Worm (Caenorhabditis elegans) whole organism, L4 larva: ENCODE measurements around the gene F27C8.3.
"Not testable (repeated sequence)": the region's sequence is repeated elsewhere in the genome, so short reads cannot be mapped to it uniquely, and the experiment has no call there.

Experiments used
- F26F4.8 ChIP-seq: fragments of 200-800 bp; sonication (Bioruptor generic); conservative IDR thresholded peaks from 2 replicates; pipeline ENCODE4 v1.3.6; 2022; ENCODE audit warnings: missing genetic modification characterization, missing compliant biosample characterization
- F49E8.2 ChIP-seq: sonication (generic microtip); optimal IDR thresholded peaks from 2 replicates; lab custom pipeline; 2016; ENCODE audit warnings: missing compliant biosample characterization, mild to moderate bottlenecking, missing genetic modification characterization, borderline replicate concordance
- R02D3.7 ChIP-seq: fragments of 150-350 bp; sonication (generic microtip); optimal IDR thresholded peaks from 3 replicates; lab custom pipeline; 2014; ENCODE audit warnings: missing biosample characterization, missing genetic modification characterization
- T20F7.1 ChIP-seq: fragments of 200-800 bp; sonication (Bioruptor generic); optimal IDR thresholded peaks from 2 replicates; lab custom pipeline; 2018; ENCODE audit warnings: mild to moderate bottlenecking, missing genetic modification characterization, missing compliant biosample characterization
- T26A8.4 ChIP-seq: fragments of 200-800 bp; sonication (Bioruptor generic); IDR thresholded peaks from 2 replicates; pipeline ENCODE4 v1.3.6; 2022; ENCODE audit warnings: missing genetic modification characterization, missing compliant biosample characterization
- aha-1 ChIP-seq: fragments of 150-350 bp; peaks from one replicate; lab custom pipeline; 2014; ENCODE audit warnings: missing biosample characterization, missing genetic modification characterization
- cey-2 ChIP-seq: sonication (generic microtip); optimal IDR thresholded peaks from 3 replicates; lab custom pipeline; 2017; ENCODE audit warnings: missing genetic modification characterization, mild to moderate bottlenecking, missing compliant biosample characterization, antibody characterized with exemption, borderline replicate concordance; ENCODE audit not compliant: insufficient read depth
- daf-16 ChIP-seq, 3 experiments: sonication (generic microtip); optimal IDR thresholded peaks; 2 replicates each; lab custom pipeline; 2016 to 2017; ENCODE audit warnings: missing genetic modification characterization in 3 of 3, missing genetic modification reagents in 3 of 3, mild to moderate bottlenecking in 2 of 3, missing compliant biosample characterization in 2 of 3, missing biosample characterization in 1 of 3, moderate library complexity in 1 of 3
- daf-19 ChIP-seq: fragments of 200-800 bp; sonication (Bioruptor generic); conservative IDR thresholded peaks from 2 replicates; pipeline ENCODE4 v1.3.6; 2022; ENCODE audit warnings: missing genetic modification characterization, missing compliant biosample characterization
- dmd-8 ChIP-seq: fragments of 200-800 bp; sonication (Bioruptor generic); IDR thresholded peaks from 2 replicates; pipeline ENCODE4 v1.3.6; 2022; ENCODE audit warnings: missing genetic modification characterization, missing compliant biosample characterization
- dmd-9 ChIP-seq: fragments of 200-800 bp; sonication (Bioruptor generic); IDR thresholded peaks from 2 replicates; pipeline ENCODE4 v1.3.6; 2022; ENCODE audit warnings: missing genetic modification reagents, missing genetic modification characterization, missing compliant biosample characterization
- dpl-1 ChIP-seq: fragments of 150-350 bp; optimal IDR thresholded peaks from 2 replicates; lab custom pipeline; 2014; ENCODE audit warnings: missing biosample characterization, missing genetic modification reagents, missing genetic modification characterization
- duxl-1 ChIP-seq: sonication (generic microtip); optimal IDR thresholded peaks from 2 replicates; lab custom pipeline; 2016; ENCODE audit warnings: mild to moderate bottlenecking, missing genetic modification characterization, moderate library complexity, missing compliant biosample characterization; ENCODE audit not compliant: poor library complexity
- hlh-11 ChIP-seq: fragments of 200-800 bp; sonication (Bioruptor generic); optimal IDR thresholded peaks from 2 replicates; lab custom pipeline; 2018; ENCODE audit warnings: mild to moderate bottlenecking, missing genetic modification characterization, missing compliant biosample characterization
- hlh-30 ChIP-seq: sonication (generic microtip); optimal IDR thresholded peaks from 2 replicates; lab custom pipeline; 2017; ENCODE audit warnings: antibody characterized with exemption, mild to moderate bottlenecking, missing genetic modification characterization, missing compliant biosample characterization; ENCODE audit not compliant: insufficient read depth
- jun-1 ChIP-seq: fragments of 150-350 bp; optimal IDR thresholded peaks from 2 replicates; lab custom pipeline; 2014; ENCODE audit warnings: missing biosample characterization, missing genetic modification reagents, missing genetic modification characterization
- lin-29 ChIP-seq: fragments of 200-800 bp; sonication (Bioruptor generic); IDR thresholded peaks from 2 replicates; pipeline ENCODE4 v1.3.6; 2022; ENCODE audit warnings: missing genetic modification reagents, missing genetic modification characterization, missing compliant biosample characterization
- madf-5 ChIP-seq, 2 experiments: fragments of 200-800 bp; sonication (Bioruptor generic); IDR thresholded peaks; 2 replicates each; pipeline ENCODE4 v1.3.6; 2022; ENCODE audit warnings: missing compliant biosample characterization in 2 of 2, missing genetic modification characterization in 2 of 2
- mdl-1 ChIP-seq, 2 experiments: fragments of 150-350 bp in 1 of 2; sonication (generic microtip) in 1 of 2; optimal IDR thresholded peaks; 2 replicates each; lab custom pipeline; 2014 to 2017; ENCODE audit warnings: missing biosample characterization in 2 of 2, missing genetic modification characterization in 2 of 2
- mdt-29 ChIP-seq: fragments of 200-800 bp; sonication (Bioruptor generic); IDR thresholded peaks from 2 replicates; pipeline ENCODE4 v1.3.6; 2022; ENCODE audit warnings: missing genetic modification reagents, missing genetic modification characterization, missing compliant biosample characterization
- mxl-3 ChIP-seq: fragments of 200-800 bp; sonication (Bioruptor generic); optimal IDR thresholded peaks from 2 replicates; lab custom pipeline; 2018; ENCODE audit warnings: mild to moderate bottlenecking, missing genetic modification characterization, missing compliant biosample characterization
- nhr-102 ChIP-seq: sonication (generic microtip); optimal IDR thresholded peaks from 2 replicates; lab custom pipeline; 2016; ENCODE audit warnings: mild to moderate bottlenecking, missing genetic modification characterization, moderate library complexity, missing compliant biosample characterization
- nhr-25 ChIP-seq: sonication (generic microtip); optimal IDR thresholded peaks from 2 replicates; lab custom pipeline; 2017; ENCODE audit warnings: missing genetic modification characterization, mild to moderate bottlenecking, missing compliant biosample characterization, antibody characterized with exemption, moderate library complexity, borderline replicate concordance; ENCODE audit not compliant: insufficient read depth
- nhr-28 ChIP-seq: fragments of 150-350 bp; optimal IDR thresholded peaks from 2 replicates; lab custom pipeline; 2014; ENCODE audit warnings: missing biosample characterization, missing genetic modification characterization
- nhr-6 ChIP-seq: fragments of 150-350 bp; optimal IDR thresholded peaks from 2 replicates; lab custom pipeline; 2014; ENCODE audit warnings: missing biosample characterization, missing genetic modification characterization
- nhr-76 ChIP-seq: fragments of 150-350 bp; optimal IDR thresholded peaks from 2 replicates; lab custom pipeline; 2014; ENCODE audit warnings: missing biosample characterization, missing genetic modification characterization
- nhr-77 ChIP-seq: fragments of 150-350 bp; optimal IDR thresholded peaks from 2 replicates; lab custom pipeline; 2014; ENCODE audit warnings: missing biosample characterization, missing genetic modification characterization
- pha-4 ChIP-seq, 2 experiments: fragments of 150-350 bp in 1 of 2; fragments of 200-800 bp in 1 of 2; sonication (Bioruptor generic) in 1 of 2; IDR thresholded peaks in 1 of 2; optimal IDR thresholded peaks in 1 of 2; 2 replicates each; pipeline versions ENCODE4 v1.3.6 to Lab custom; 2014 to 2022; ENCODE audit warnings: missing genetic modification characterization in 2 of 2, missing genetic modification reagents in 2 of 2, missing biosample characterization in 1 of 2, missing compliant biosample characterization in 1 of 2
- php-3 ChIP-seq: fragments of 200-800 bp; sonication (Bioruptor generic); IDR thresholded peaks from 2 replicates; pipeline ENCODE4 v1.3.6; 2022; ENCODE audit warnings: missing genetic modification reagents, missing genetic modification characterization, missing compliant biosample characterization
- snpc-4 ChIP-seq: fragments of 150-350 bp; optimal IDR thresholded peaks from 2 replicates; lab custom pipeline; 2014; ENCODE audit warnings: missing biosample characterization, missing genetic modification characterization
- spr-1 ChIP-seq: sonication (generic microtip); optimal IDR thresholded peaks from 2 replicates; lab custom pipeline; 2016; ENCODE audit warnings: mild to moderate bottlenecking, missing genetic modification characterization, missing compliant biosample characterization
- spr-3 ChIP-seq: fragments of 200-800 bp; sonication (Bioruptor generic); optimal IDR thresholded peaks from 2 replicates; lab custom pipeline; 2018; ENCODE audit warnings: mild to moderate bottlenecking, missing genetic modification characterization, missing compliant biosample characterization
- tra-1 ChIP-seq: fragments of 200-800 bp; sonication (Bioruptor generic); IDR thresholded peaks from 2 replicates; pipeline ENCODE4 v1.3.6; 2022; ENCODE audit warnings: missing genetic modification reagents, missing genetic modification characterization, missing compliant biosample characterization
- unc-130 ChIP-seq: sonication (generic microtip); optimal IDR thresholded peaks from 2 replicates; lab custom pipeline; 2016; ENCODE audit warnings: missing genetic modification reagents, missing genetic modification characterization, missing compliant biosample characterization
- unc-62 ChIP-seq, 3 experiments: fragments of 150-350 bp in 1 of 3; sonication (generic microtip); optimal IDR thresholded peaks in 2 of 3; peaks in 1 of 3; 1 replicate in 1 of 3; 2 replicates in 2 of 3; lab custom pipeline; 2014 to 2017; ENCODE audit warnings: missing biosample characterization in 3 of 3, missing genetic modification characterization in 3 of 3, missing genetic modification reagents in 3 of 3, missing genotype in 1 of 3
- zag-1 ChIP-seq: fragments of 150-350 bp; optimal IDR thresholded peaks from 2 replicates; lab custom pipeline; 2014; ENCODE audit warnings: missing biosample characterization, missing genetic modification characterization
- zfp-3 ChIP-seq: fragments of 200-800 bp; sonication (Bioruptor generic); conservative IDR thresholded peaks from 2 replicates; pipeline ENCODE4 v1.3.6; 2022; ENCODE audit warnings: missing genetic modification reagents, missing genetic modification characterization, missing compliant biosample characterization
- ztf-11 ChIP-seq: fragments of 150-350 bp; optimal IDR thresholded peaks from 2 replicates; lab custom pipeline; 2014; ENCODE audit warnings: missing biosample characterization, missing genetic modification characterization

F27C8.3 gene

ce11 chrIV:9595779-9596406, at the start of gene F27C8.3, which contains the start of gene F27C8.2:
F27C8.3 (minus strand) TSS chrIV:9595879.
F27C8.2 (plus strand) TSS chrIV:9596356.
- peak in 1 of 2 experiments; percentile 4 for TF ChIP-seq unc-62 (GFP tag; optimal IDR thresholded peaks at IDR 0.05 in 1 of 2; lab: Kevin White, UChicago)
- TF ChIP-seq unc-62 (tag; optimal IDR thresholded peaks at IDR 0.05; lab: Kevin White, UChicago), result not testable (repeated sequence)

ce11 chrIV:9643188-9643587, 47.5 kb upstream of the F27C8.3 start, which contains the start of gene degl-2:
degl-2 (plus strand) TSS chrIV:9643488.
- TF ChIP-seq pha-4 (GFP tag; IDR thresholded peaks at IDR 0.05; lab: Robert Waterston, UW), result no peak
- no peak for TF ChIP-seq pha-4 (tag; optimal IDR thresholded peaks at IDR 0.05; lab: Kevin White, UChicago)
- no peak for TF ChIP-seq nhr-76 (tag; lab: Kevin White, UChicago)
- TF ChIP-seq zfp-3 (GFP tag; lab: Robert Waterston, UW), result no peak
- no peak for TF ChIP-seq nhr-28 (tag; lab: Kevin White, UChicago)
- TF ChIP-seq madf-5 (GFP tag; IDR thresholded peaks at IDR 0.05; lab: Robert Waterston, UW), result no peak
- TF ChIP-seq dmd-9 (GFP tag; lab: Robert Waterston, UW), result no peak
- no peak for TF ChIP-seq cey-2 (tag; lab: Kevin White, UChicago)
- no peak for TF ChIP-seq R02D3.7 (tag; lab: Kevin White, UChicago)
- no peak for TF ChIP-seq F26F4.8 (GFP tag; lab: Robert Waterston, UW)
- TF ChIP-seq F49E8.2, result no peak
- TF ChIP-seq php-3 (GFP tag; lab: Robert Waterston, UW), result no peak
- no peak for TF ChIP-seq dmd-8
- TF ChIP-seq unc-62 (GFP tag; optimal IDR thresholded peaks at IDR 0.05 in 1 of 2; lab: Kevin White, UChicago), result no peak
- TF ChIP-seq unc-62 (tag; optimal IDR thresholded peaks at IDR 0.05; lab: Kevin White, UChicago), result no peak
- TF ChIP-seq T26A8.4 (GFP tag; lab: Robert Waterston, UW), result no peak
- no peak for TF ChIP-seq spr-3
- TF ChIP-seq spr-1 (tag; lab: Kevin White, UChicago), result no peak
- no peak for TF ChIP-seq duxl-1
- no peak for TF ChIP-seq daf-19 (GFP tag; lab: Robert Waterston, UW)

DNA sequence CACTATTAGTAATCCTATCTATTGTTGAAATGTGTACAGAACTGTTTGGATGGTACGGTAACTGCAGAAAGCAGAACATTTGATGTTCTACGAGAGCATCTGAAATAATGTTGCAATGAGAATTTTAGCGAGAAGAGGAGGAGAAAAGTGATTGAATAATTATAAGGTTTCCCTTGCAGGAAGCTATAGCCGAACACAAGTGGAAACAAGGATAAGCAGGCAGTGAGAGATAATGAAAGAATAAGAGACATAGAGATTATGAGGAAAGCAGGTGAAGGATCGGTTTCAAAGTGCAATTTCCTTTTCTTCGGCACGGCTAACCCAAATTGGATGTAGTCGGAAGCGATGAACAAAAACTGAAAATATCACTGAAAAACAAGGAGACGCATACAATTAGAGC, 46.2 kb upstream of the F27C8.3 start, which contains the start of gene del-2:
Gene del-2 (minus strand): TSS at position 101 of the 400 bp plus-strand sequence.
- no peak for TF ChIP-seq jun-1 (tag; lab: Kevin White, UChicago)
- TF ChIP-seq lin-29 (GFP tag; lab: Robert Waterston, UW), result no peak
- TF ChIP-seq spr-1 (tag; lab: Kevin White, UChicago), result no peak
- TF ChIP-seq nhr-25 (tag; lab: Kevin White, UChicago), result no peak
- no peak for TF ChIP-seq R02D3.7 (tag; lab: Kevin White, UChicago)
- TF ChIP-seq nhr-102 (tag; lab: Kevin White, UChicago), result no peak
- no peak for TF ChIP-seq mdt-29 (GFP tag; lab: Robert Waterston, UW)
- no peak for TF ChIP-seq unc-62 (GFP tag; optimal IDR thresholded peaks at IDR 0.05 in 1 of 2; lab: Kevin White, UChicago)
- TF ChIP-seq unc-62 (tag; optimal IDR thresholded peaks at IDR 0.05; lab: Kevin White, UChicago), result no peak
- no peak for TF ChIP-seq dmd-8
- no peak for TF ChIP-seq mxl-3 (GFP tag; lab: Kevin White, UChicago)
- TF ChIP-seq ztf-11 (tag; lab: Kevin White, UChicago), result no peak
- TF ChIP-seq mdl-1 (tag; optimal IDR thresholded peaks at IDR 0.05; lab: Kevin White, UChicago), result no peak
- TF ChIP-seq nhr-76 (tag; lab: Kevin White, UChicago), result no peak

- TF ChIP-seq snpc-4 (tag; lab: Kevin White, UChicago) (no peak), aha-1 (tag; lab: Kevin White, UChicago) (peak; percentile 3)
Observed at ce11 chrIV:9634848-9635247, 39.2 kb upstream of the F27C8.3 start, which contains the start of gene mca-1. mca-1 (minus strand) TSS chrIV:9634948.

ce11 chrIV:9633889-9634288, 38.2 kb upstream of the F27C8.3 start:
- TF ChIP-seq unc-130 (GFP tag; lab: Kevin White, UChicago) (no peak), nhr-77 (tag; lab: Kevin White, UChicago) (no peak), lin-29 (GFP tag; lab: Robert Waterston, UW) (no peak), hlh-11 (tag; lab: Kevin White, UChicago) (peak; percentile 39), hlh-30 (tag; lab: Kevin White, UChicago) (peak; percentile 13), tra-1 (GFP tag; lab: Robert Waterston, UW) (no peak), cey-2 (tag; lab: Kevin White, UChicago) (peak; percentile 37), T20F7.1 (GFP tag; lab: Kevin White, UChicago) (no peak), daf-16 (GFP tag; optimal IDR thresholded peaks at IDR 0.05; lab: Kevin White, UChicago) (no peak), daf-16 (tag; optimal IDR thresholded peaks at IDR 0.05; lab: Kevin White, UChicago) (no peak), zag-1 (no peak), unc-62 (GFP tag; optimal IDR thresholded peaks at IDR 0.05 in 1 of 2; lab: Kevin White, UChicago) (no peak), unc-62 (tag; optimal IDR thresholded peaks at IDR 0.05; lab: Kevin White, UChicago) (no peak), nhr-6 (no peak), R02D3.7 (tag; lab: Kevin White, UChicago) (no peak), dpl-1 (no peak)
